Worm (Caenorhabditis elegans) whole organism, late embryonic: ENCODE measurements around the gene kmo-1.

Experiments used
- C08G9.2 ChIP-seq: sonication (generic microtip); optimal IDR thresholded peaks from 2 replicates; lab custom pipeline; 2016; ENCODE audit warnings: mild to moderate bottlenecking, missing genetic modification characterization, moderate library complexity, missing compliant biosample characterization
- C38D4.7 ChIP-seq: fragments of 200-800 bp; sonication (Bioruptor generic); optimal IDR thresholded peaks from 2 replicates; lab custom pipeline; 2018; ENCODE audit warnings: mild to moderate bottlenecking, missing genetic modification characterization, moderate library complexity, missing compliant biosample characterization
- F13H6.1 ChIP-seq: sonication (generic microtip); optimal IDR thresholded peaks from 2 replicates; lab custom pipeline; 2016; ENCODE audit warnings: missing genetic modification characterization, missing compliant biosample characterization
- K02D7.2 ChIP-seq: sonication (generic microtip); optimal IDR thresholded peaks from 2 replicates; lab custom pipeline; 2017; ENCODE audit warnings: mild to moderate bottlenecking, missing genetic modification characterization, missing compliant biosample characterization
- Y22D7AL.16 ChIP-seq: sonication (generic microtip); optimal IDR thresholded peaks from 2 replicates; lab custom pipeline; 2016; ENCODE audit warnings: missing genetic modification characterization, missing compliant biosample characterization
- ahr-1 ChIP-seq: sonication (generic microtip); optimal IDR thresholded peaks from 2 replicates; lab custom pipeline; 2016; ENCODE audit warnings: missing genetic modification characterization, missing compliant biosample characterization
- ceh-14 ChIP-seq: sonication (generic microtip); optimal IDR thresholded peaks from 2 replicates; lab custom pipeline; 2016; ENCODE audit warnings: missing genotype, missing genetic modification characterization, missing compliant biosample characterization
- ceh-18 ChIP-seq: sonication (generic microtip); optimal IDR thresholded peaks from 2 replicates; lab custom pipeline; 2016; ENCODE audit warnings: missing genetic modification characterization, missing compliant biosample characterization
- ceh-2 ChIP-seq: sonication (generic microtip); optimal IDR thresholded peaks from 2 replicates; lab custom pipeline; 2016; ENCODE audit warnings: missing genotype, missing genetic modification characterization, missing compliant biosample characterization
- ceh-31 ChIP-seq: sonication (generic microtip); optimal IDR thresholded peaks from 2 replicates; lab custom pipeline; 2016; ENCODE audit warnings: missing genetic modification characterization, missing compliant biosample characterization
- ceh-34 ChIP-seq: sonication (generic microtip); optimal IDR thresholded peaks from 2 replicates; lab custom pipeline; 2016; ENCODE audit warnings: mild to moderate bottlenecking, missing genetic modification characterization, missing compliant biosample characterization
- ceh-45 ChIP-seq: fragments of 200-800 bp; sonication (Bioruptor generic); IDR thresholded peaks from 2 replicates; pipeline ENCODE4 v1.3.6; 2022; ENCODE audit warnings: missing genetic modification reagents, missing genetic modification characterization, missing compliant biosample characterization
- ceh-48 ChIP-seq: sonication (generic microtip); optimal IDR thresholded peaks from 2 replicates; lab custom pipeline; 2016; ENCODE audit warnings: missing genetic modification characterization, inconsistent platforms, missing compliant biosample characterization
- ceh-6 ChIP-seq: fragments of 200-800 bp; sonication (Bioruptor generic); optimal IDR thresholded peaks from 2 replicates; lab custom pipeline; 2018; ENCODE audit warnings: mild to moderate bottlenecking, missing genetic modification characterization, missing compliant biosample characterization
- che-1 ChIP-seq: sonication (generic microtip); optimal IDR thresholded peaks from 2 replicates; lab custom pipeline; 2016; ENCODE audit warnings: mild to moderate bottlenecking, missing genetic modification characterization, missing compliant biosample characterization
- elt-2 ChIP-seq: sonication (generic microtip); optimal IDR thresholded peaks from 2 replicates; lab custom pipeline; 2016; ENCODE audit warnings: missing genetic modification reagents, missing genetic modification characterization, missing compliant biosample characterization
- elt-4 ChIP-seq: sonication (generic microtip); optimal IDR thresholded peaks from 2 replicates; lab custom pipeline; 2016; ENCODE audit warnings: missing genetic modification characterization, missing compliant biosample characterization
- eyg-1 ChIP-seq: sonication (generic microtip); optimal IDR thresholded peaks from 2 replicates; lab custom pipeline; 2016; ENCODE audit warnings: missing genotype, missing genetic modification characterization, missing compliant biosample characterization
- fax-1 ChIP-seq: sonication (generic microtip); optimal IDR thresholded peaks from 2 replicates; lab custom pipeline; 2016; ENCODE audit warnings: missing genotype, missing genetic modification characterization, missing compliant biosample characterization
- gmeb-2 ChIP-seq: sonication (generic microtip); optimal IDR thresholded peaks from 2 replicates; lab custom pipeline; 2016; ENCODE audit warnings: missing genetic modification characterization, inconsistent platforms, missing compliant biosample characterization
- hlh-13 ChIP-seq: fragments of 200-800 bp; sonication (Bioruptor generic); optimal IDR thresholded peaks from 2 replicates; lab custom pipeline; 2018; ENCODE audit warnings: mild to moderate bottlenecking, missing genetic modification characterization, missing compliant biosample characterization
- hlh-6 ChIP-seq: sonication (generic microtip); optimal IDR thresholded peaks from 2 replicates; lab custom pipeline; 2016; ENCODE audit warnings: missing genotype, missing genetic modification characterization, missing compliant biosample characterization
- lim-6 ChIP-seq: sonication (generic microtip); optimal IDR thresholded peaks from 2 replicates; lab custom pipeline; 2016; ENCODE audit warnings: missing genetic modification characterization, missing compliant biosample characterization
- madf-2 ChIP-seq: sonication (generic microtip); optimal IDR thresholded peaks from 2 replicates; lab custom pipeline; 2017; ENCODE audit warnings: missing genetic modification characterization, missing compliant biosample characterization
- mec-3 ChIP-seq: sonication (generic microtip); optimal IDR thresholded peaks from 2 replicates; lab custom pipeline; 2016; ENCODE audit warnings: borderline replicate concordance, missing genetic modification characterization, missing compliant biosample characterization
- pat-9 ChIP-seq: fragments of 200-800 bp; sonication (Bioruptor generic); optimal IDR thresholded peaks from 2 replicates; lab custom pipeline; 2018; ENCODE audit warnings: mild to moderate bottlenecking, missing genetic modification characterization, moderate library complexity, missing compliant biosample characterization
- pax-1 ChIP-seq: fragments of 150-350 bp; optimal IDR thresholded peaks from 2 replicates; lab custom pipeline; 2014; ENCODE audit warnings: missing biosample characterization, missing genetic modification characterization
- pqm-1 ChIP-seq: sonication (generic microtip); optimal IDR thresholded peaks from 2 replicates; lab custom pipeline; 2016; ENCODE audit warnings: missing genetic modification characterization, missing compliant biosample characterization
- ref-2 ChIP-seq: sonication (generic microtip); optimal IDR thresholded peaks from 2 replicates; lab custom pipeline; 2016; ENCODE audit warnings: missing genetic modification characterization, missing compliant biosample characterization
- sdc-2 ChIP-seq: sonication (generic microtip); optimal IDR thresholded peaks from 2 replicates; lab custom pipeline; 2016; ENCODE audit warnings: missing genotype, missing genetic modification characterization, missing compliant biosample characterization
- syd-9 ChIP-seq: sonication (generic microtip); optimal IDR thresholded peaks from 2 replicates; lab custom pipeline; 2016; ENCODE audit warnings: mild to moderate bottlenecking, missing genetic modification characterization, moderate library complexity, missing compliant biosample characterization
- tbx-2 ChIP-seq: sonication (generic microtip); optimal IDR thresholded peaks from 2 replicates; lab custom pipeline; 2016; ENCODE audit warnings: missing genetic modification characterization, missing compliant biosample characterization
- tbx-7 ChIP-seq: sonication (generic microtip); optimal IDR thresholded peaks from 2 replicates; lab custom pipeline; 2016; ENCODE audit warnings: missing genotype, missing genetic modification characterization, missing compliant biosample characterization
- unc-3 ChIP-seq, 2 experiments: fragments of 200-800 bp in 1 of 2; sonication (Bioruptor generic) in 1 of 2; sonication (generic microtip) in 1 of 2; conservative IDR thresholded peaks in 1 of 2; optimal IDR thresholded peaks in 1 of 2; 2 replicates each; pipeline versions ENCODE4 v1.3.6 to Lab custom; 2016 to 2022; ENCODE audit warnings: missing compliant biosample characterization in 2 of 2, missing genetic modification characterization in 2 of 2, missing genetic modification reagents in 1 of 2
- unc-42 ChIP-seq: sonication (generic microtip); optimal IDR thresholded peaks from 2 replicates; lab custom pipeline; 2016; ENCODE audit warnings: missing genotype, missing genetic modification characterization, missing compliant biosample characterization
- unc-55 ChIP-seq: sonication (generic microtip); optimal IDR thresholded peaks from 2 replicates; lab custom pipeline; 2017; ENCODE audit warnings: missing biosample characterization, missing genetic modification reagents, missing genetic modification characterization
- unc-86 ChIP-seq: sonication (generic microtip); optimal IDR thresholded peaks from 2 replicates; lab custom pipeline; 2016; ENCODE audit warnings: missing genetic modification characterization, missing compliant biosample characterization
- zip-5 ChIP-seq: sonication (generic microtip); optimal IDR thresholded peaks from 2 replicates; lab custom pipeline; 2016; ENCODE audit warnings: missing genetic modification characterization, missing compliant biosample characterization
- ztf-16 ChIP-seq: sonication (generic microtip); optimal IDR thresholded peaks from 2 replicates; lab custom pipeline; 2017; ENCODE audit warnings: missing genetic modification characterization, missing compliant biosample characterization

kmo-1 gene

DNA sequence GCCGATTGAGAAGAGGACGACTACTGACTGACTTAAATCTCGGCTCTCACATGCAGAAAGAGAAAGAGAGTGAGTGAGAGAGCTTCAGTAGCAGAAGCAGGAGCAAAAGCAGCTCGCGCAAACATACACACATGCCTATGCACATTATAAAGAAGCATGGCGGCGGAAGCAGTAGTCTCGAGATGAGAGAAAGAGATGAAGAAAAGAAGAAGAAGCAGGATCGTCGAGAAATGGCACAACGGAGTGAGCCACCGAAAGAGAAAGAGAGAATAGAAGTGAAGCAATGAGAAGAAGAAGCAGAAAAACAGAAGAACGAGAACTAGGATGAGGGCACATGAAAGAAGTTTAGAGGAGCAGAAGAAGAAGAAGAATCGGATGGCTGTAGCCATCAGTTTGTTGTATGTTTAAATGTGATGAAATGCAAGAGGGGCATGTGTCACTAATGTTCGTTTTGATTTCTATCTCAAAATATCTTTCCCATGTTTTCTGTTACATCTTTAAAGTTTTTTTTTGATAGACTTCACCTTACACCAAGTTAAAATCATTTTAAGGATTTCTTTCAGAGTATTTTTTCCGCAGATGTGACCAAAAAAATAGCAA is 43.3 kb downstream of the kmo-1 start (continued):
- peak; percentile 78 for TF ChIP-seq unc-55
- TF ChIP-seq mec-3 (tag; lab: Kevin White, UChicago), result no peak
- no peak for TF ChIP-seq hlh-13 (GFP tag; lab: Kevin White, UChicago)
- TF ChIP-seq madf-2 (tag; lab: Kevin White, UChicago), result no peak
- no peak for TF ChIP-seq lim-6 (tag; lab: Kevin White, UChicago)
- TF ChIP-seq ceh-6 (GFP tag; lab: Kevin White, UChicago), result no peak

DNA sequence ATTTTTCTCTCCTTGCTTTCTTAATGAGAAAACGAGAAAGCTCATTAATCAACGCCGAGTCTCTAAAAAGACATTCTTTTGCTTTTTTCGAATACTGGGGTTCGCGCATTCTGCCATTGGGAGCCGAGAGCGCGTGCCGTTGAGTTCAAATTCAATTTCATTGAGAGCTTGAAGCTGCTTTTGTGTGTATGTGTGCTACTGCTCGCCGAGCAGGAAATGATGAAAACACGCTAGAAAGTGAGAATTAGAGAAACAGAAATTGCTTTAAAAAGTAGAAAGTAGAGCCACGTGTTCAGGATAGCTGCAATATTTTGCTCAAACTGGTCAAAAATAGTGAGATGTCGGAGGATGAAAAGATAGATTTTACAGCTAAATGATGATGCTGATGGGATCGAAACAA is 44.6 kb downstream of the kmo-1 start:
- TF ChIP-seq ceh-31 (peak; percentile 45), ceh-2 (tag; lab: Kevin White, UChicago) (no peak), unc-42 (tag; lab: Kevin White, UChicago) (peak; percentile 97), pax-1 (tag; lab: Kevin White, UChicago) (no peak), ceh-45 (no peak), ceh-14 (tag; lab: Kevin White, UChicago) (peak; percentile 9)

DNA sequence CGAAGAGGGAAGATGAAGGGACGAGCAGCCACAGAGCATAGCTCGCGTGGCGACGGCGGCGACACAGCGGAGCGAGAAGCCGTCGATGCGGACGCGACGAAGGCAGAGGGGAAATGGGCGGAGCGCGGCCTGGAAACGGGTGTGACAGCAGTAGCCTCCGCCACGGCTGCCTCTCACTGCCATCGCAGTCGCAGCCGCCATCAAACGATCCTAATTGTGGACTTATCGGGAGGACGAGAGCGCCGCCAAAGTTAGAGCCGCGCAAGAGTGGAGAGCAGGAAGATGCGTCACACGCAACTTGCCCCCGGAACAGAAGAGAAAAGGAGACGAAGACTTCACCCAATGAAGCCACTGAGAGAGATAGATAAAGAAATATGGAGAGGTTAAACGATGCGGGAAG is 46.0 kb downstream of the kmo-1 start:
- no peak for TF ChIP-seq K02D7.2 (tag; lab: Kevin White, UChicago)
- TF ChIP-seq gmeb-2 (tag; lab: Kevin White, UChicago), result no peak
- no peak for TF ChIP-seq ceh-2 (tag; lab: Kevin White, UChicago)
- TF ChIP-seq pqm-1 (tag; lab: Kevin White, UChicago), result no peak
- TF ChIP-seq C38D4.7, result peak; percentile 9
- peak; percentile 26 for TF ChIP-seq ceh-34
- peak; percentile 25 for TF ChIP-seq ceh-18 (tag; lab: Kevin White, UChicago)
- no peak for TF ChIP-seq elt-2 (tag; lab: Kevin White, UChicago)
- TF ChIP-seq C08G9.2, result peak; percentile 43
- peak; percentile 61 for TF ChIP-seq mec-3 (tag; lab: Kevin White, UChicago)
- TF ChIP-seq unc-3 (GFP tag; conservative IDR thresholded peaks at IDR 0.05; lab: Robert Waterston, UW), result 0 out of 2 replicates have a peak, but pooled peaks have one; percentile 16
- TF ChIP-seq unc-3 (tag; optimal IDR thresholded peaks at IDR 0.05; lab: Kevin White, UChicago), result no peak
- TF ChIP-seq ceh-48 (tag; lab: Kevin White, UChicago), result peak; percentile 18
- TF ChIP-seq ref-2 (tag; lab: Kevin White, UChicago), result peak; percentile 7
- peak; percentile 10 for TF ChIP-seq ceh-6 (GFP tag; lab: Kevin White, UChicago)
- peak; percentile 1 for TF ChIP-seq ceh-14 (tag; lab: Kevin White, UChicago)
- TF ChIP-seq unc-86, result peak; percentile 11
- TF ChIP-seq hlh-6, result peak; percentile 43
- TF ChIP-seq Y22D7AL.16 (tag; lab: Kevin White, UChicago), result peak; percentile 29
- peak; percentile 49 for TF ChIP-seq tbx-2
- TF ChIP-seq F13H6.1 (tag; lab: Kevin White, UChicago), result peak; percentile 56
- TF ChIP-seq elt-4 (tag; lab: Kevin White, UChicago), result peak; percentile 59
- peak; percentile 12 for TF ChIP-seq tbx-7 (tag; lab: Kevin White, UChicago)
- peak; percentile 12 for TF ChIP-seq fax-1 (tag; lab: Kevin White, UChicago)
- TF ChIP-seq sdc-2 (tag; lab: Kevin White, UChicago), result peak; percentile 8
- peak; percentile 78 for TF ChIP-seq unc-42 (tag; lab: Kevin White, UChicago)

- TF ChIP-seq mec-3 (tag; lab: Kevin White, UChicago) (no peak), gmeb-2 (tag; lab: Kevin White, UChicago) (no peak), F13H6.1 (tag; lab: Kevin White, UChicago) (no peak), ceh-18 (tag; lab: Kevin White, UChicago) (no peak), ztf-16 (tag; lab: Kevin White, UChicago) (no peak), eyg-1 (no peak), hlh-6 (no peak), che-1 (tag; lab: Kevin White, UChicago) (no peak), unc-55 (no peak), pat-9 (tag; lab: Kevin White, UChicago) (no peak), ahr-1 (tag; lab: Kevin White, UChicago) (no peak), syd-9 (no peak), zip-5 (tag; lab: Kevin White, UChicago) (no peak), unc-3 (GFP tag; conservative IDR thresholded peaks at IDR 0.05; lab: Robert Waterston, UW) (no peak), unc-3 (tag; optimal IDR thresholded peaks at IDR 0.05; lab: Kevin White, UChicago) (no peak), elt-4 (tag; lab: Kevin White, UChicago) (no peak), tbx-2 (no peak)
These were observed 49.4 kb downstream of the kmo-1 start for ce11 chrV:12020940-12021339.
